Fruit fly (Drosophila melanogaster) whole organism, embryonic: ENCODE measurements around the gene Plc21C.

ENCODE experiments used
- Atf6 ChIP-seq: fragments of 200-800 bp; sonication (Bioruptor generic); IDR thresholded peaks from 2 replicates; pipeline ENCODE4 v1.3.6; 2022; ENCODE audit warnings: missing biosample characterization, missing genetic modification characterization
- B-H1 ChIP-seq: fragments of 200-800 bp; sonication (Bioruptor generic); IDR thresholded peaks from 3 replicates; pipeline ENCODE4 v1.3.6; 2022; ENCODE audit warnings: missing biosample characterization, missing genetic modification characterization
- CG10321 ChIP-seq: fragments of 200-800 bp; sonication (Bioruptor generic); IDR thresholded peaks from 2 replicates; pipeline ENCODE4 v1.3.6; 2022; ENCODE audit warnings: missing biosample characterization, missing genetic modification characterization
- CG11247 ChIP-seq: fragments of 200-800 bp; sonication (Bioruptor generic); IDR thresholded peaks from 2 replicates; pipeline ENCODE4 v1.3.6; 2022; ENCODE audit warnings: missing biosample characterization, missing genetic modification characterization
- CG11456 ChIP-seq: fragments of 200-800 bp; sonication (Bioruptor generic); IDR thresholded peaks from 3 replicates; pipeline ENCODE4 v1.3.6; 2022; ENCODE audit warnings: missing biosample characterization, missing genetic modification characterization
- CG11504 ChIP-seq: fragments of 200-800 bp; sonication (Bioruptor generic); optimal IDR thresholded peaks from 3 replicates; lab custom pipeline; 2019; ENCODE audit warnings: missing biosample characterization, mild to moderate bottlenecking, missing genetic modification characterization, moderate library complexity
- CG11723 ChIP-seq: fragments of 200-800 bp; sonication (Bioruptor generic); optimal IDR thresholded peaks from 2 replicates; lab custom pipeline; 2017; ENCODE audit warnings: missing biosample characterization, mild to moderate bottlenecking, missing genetic modification characterization
- CG12104 ChIP-seq: fragments of 200-800 bp; sonication (Bioruptor generic); optimal IDR thresholded peaks from 3 replicates; lab custom pipeline; 2016; ENCODE audit warnings: missing biosample characterization, missing genetic modification characterization
- CG12744 ChIP-seq: fragments of 200-800 bp; sonication (Bioruptor generic); optimal IDR thresholded peaks from 2 replicates; lab custom pipeline; 2016; ENCODE audit warnings: missing biosample characterization, missing genetic modification characterization
- CG12942 ChIP-seq: fragments of 200-800 bp; sonication (Bioruptor generic); optimal IDR thresholded peaks from 3 replicates; lab custom pipeline; 2016; ENCODE audit warnings: missing biosample characterization, missing genetic modification characterization
- CG15011 ChIP-seq: fragments of 200-800 bp; sonication (Bioruptor generic); optimal IDR thresholded peaks from 3 replicates; lab custom pipeline; 2018; ENCODE audit warnings: missing biosample characterization, mild to moderate bottlenecking, missing genetic modification characterization
- CG17361 ChIP-seq: fragments of 200-800 bp; sonication (Bioruptor generic); IDR thresholded peaks from 3 replicates; pipeline ENCODE4 v1.3.6; 2022; ENCODE audit warnings: missing biosample characterization, missing genetic modification characterization
- CG2116 ChIP-seq: fragments of 200-800 bp; sonication (Bioruptor generic); optimal IDR thresholded peaks from 3 replicates; lab custom pipeline; 2018; ENCODE audit warnings: missing biosample characterization, mild to moderate bottlenecking, missing genetic modification characterization
- CG33557 ChIP-seq: fragments of 200-800 bp; sonication (Bioruptor generic); optimal IDR thresholded peaks from 2 replicates; lab custom pipeline; 2019; ENCODE audit warnings: missing biosample characterization, mild to moderate bottlenecking, missing genetic modification characterization, moderate library complexity
- CG34224 ChIP-seq: fragments of 200-800 bp; sonication (Bioruptor generic); IDR thresholded peaks from 3 replicates; pipeline ENCODE4 v1.3.6; 2022; ENCODE audit warnings: missing biosample characterization, missing genetic modification characterization; ENCODE audit not compliant: partially characterized antibody
- CG4707 ChIP-seq: fragments of 200-800 bp; sonication (Bioruptor generic); optimal IDR thresholded peaks from 2 replicates; lab custom pipeline; 2018; ENCODE audit warnings: missing biosample characterization, mild to moderate bottlenecking, missing genetic modification characterization, moderate library complexity
- CG6272 ChIP-seq: fragments of 200-800 bp; sonication (Bioruptor generic); IDR thresholded peaks from 2 replicates; pipeline ENCODE4 v1.3.6; 2022; ENCODE audit warnings: missing biosample characterization, missing genetic modification characterization
- CG6791 ChIP-seq: fragments of 200-800 bp; sonication (Bioruptor generic); IDR thresholded peaks from 3 replicates; pipeline ENCODE4 v1.3.6; 2022; ENCODE audit warnings: missing biosample characterization, missing genetic modification characterization; ENCODE audit not compliant: partially characterized antibody
- Camta ChIP-seq: fragments of 200-800 bp; sonication (Bioruptor generic); optimal IDR thresholded peaks from 2 replicates; lab custom pipeline; 2016; ENCODE audit warnings: missing biosample characterization, missing genetic modification characterization
- D ChIP-seq, 2 experiments: fragments of 200-800 bp in 1 of 2; fragments of >200 bp in 1 of 2; sonication (Bioruptor generic) in 1 of 2; optimal IDR thresholded peaks; 2 replicates in 1 of 2; 3 replicates in 1 of 2; lab custom pipeline; 2017; ENCODE audit warnings: mild to moderate bottlenecking in 1 of 2, missing biosample characterization in 1 of 2, missing genetic modification characterization in 1 of 2, missing genetic modification reagents in 1 of 2
- Fer1 ChIP-seq: fragments of 200-800 bp; sonication (Bioruptor generic); optimal IDR thresholded peaks from 2 replicates; lab custom pipeline; 2017; ENCODE audit warnings: missing biosample characterization, mild to moderate bottlenecking, missing genetic modification characterization
- HLH54F ChIP-seq: fragments of 200-800 bp; sonication (Bioruptor generic); optimal IDR thresholded peaks from 3 replicates; lab custom pipeline; 2016; ENCODE audit warnings: missing biosample characterization, missing genetic modification characterization
- Hand ChIP-seq: fragments of 200-800 bp; sonication (Bioruptor generic); optimal IDR thresholded peaks from 2 replicates; lab custom pipeline; 2017; ENCODE audit warnings: mild to moderate bottlenecking, missing biosample characterization, missing genetic modification reagents, missing genetic modification characterization
- Hmx ChIP-seq: fragments of 200-800 bp; sonication (Bioruptor generic); optimal IDR thresholded peaks from 2 replicates; lab custom pipeline; 2016; ENCODE audit warnings: missing biosample characterization, missing genetic modification characterization
- Max ChIP-seq: fragments of 200-800 bp; sonication (Bioruptor generic); optimal IDR thresholded peaks from 2 replicates; lab custom pipeline; 2016; ENCODE audit warnings: missing biosample characterization, mild to moderate bottlenecking, missing genetic modification characterization
- NC2β ChIP-seq: fragments of 200-800 bp; sonication (Bioruptor generic); optimal IDR thresholded peaks from 2 replicates; lab custom pipeline; 2016; ENCODE audit warnings: missing biosample characterization, missing genetic modification characterization
- Sin3A ChIP-seq: fragments of >200 bp; optimal IDR thresholded peaks from 2 replicates; lab custom pipeline; 2018
- Sox102F ChIP-seq: fragments of 200-800 bp; sonication (Bioruptor generic); optimal IDR thresholded peaks from 2 replicates; lab custom pipeline; 2018; ENCODE audit warnings: missing biosample characterization, mild to moderate bottlenecking, missing genetic modification characterization, moderate library complexity
- ab ChIP-seq: fragments of 200-800 bp; sonication (Bioruptor generic); optimal IDR thresholded peaks from 2 replicates; lab custom pipeline; 2016; ENCODE audit warnings: missing biosample characterization, missing genetic modification characterization
- aop ChIP-seq: fragments of 200-800 bp; sonication (Bioruptor generic); IDR thresholded peaks from 2 replicates; pipeline ENCODE4 v1.3.6; 2022; ENCODE audit warnings: missing biosample characterization, missing genetic modification characterization
- bbx ChIP-seq: fragments of 200-800 bp; sonication (Bioruptor generic); IDR thresholded peaks from 2 replicates; pipeline ENCODE4 v1.3.6; 2022; ENCODE audit warnings: missing biosample characterization, missing genetic modification characterization; ENCODE audit not compliant: partially characterized antibody
- bigmax ChIP-seq: fragments of 200-800 bp; sonication (Bioruptor generic); optimal IDR thresholded peaks from 2 replicates; lab custom pipeline; 2018; ENCODE audit warnings: missing biosample characterization, mild to moderate bottlenecking, missing genetic modification characterization
- caup ChIP-seq: fragments of 200-800 bp; sonication (Bioruptor generic); optimal IDR thresholded peaks from 3 replicates; lab custom pipeline; 2017; ENCODE audit warnings: missing biosample characterization, mild to moderate bottlenecking, missing genetic modification characterization, moderate library complexity; ENCODE audit not compliant: severe bottlenecking
- crp ChIP-seq, 2 experiments: fragments of 200-800 bp; sonication (Bioruptor generic); optimal IDR thresholded peaks; 2 replicates in 1 of 2; 3 replicates in 1 of 2; lab custom pipeline; 2017; ENCODE audit warnings: missing biosample characterization in 2 of 2, missing genetic modification characterization in 2 of 2, mild to moderate bottlenecking in 1 of 2, moderate library complexity in 1 of 2
- danr ChIP-seq: fragments of 200-800 bp; sonication (Bioruptor generic); IDR thresholded peaks from 2 replicates; pipeline ENCODE4 v1.3.6; 2022; ENCODE audit warnings: missing biosample characterization, missing genetic modification characterization
- eyg ChIP-seq: fragments of 200-800 bp; sonication (Bioruptor generic); optimal IDR thresholded peaks from 3 replicates; lab custom pipeline; 2016; ENCODE audit warnings: missing biosample characterization, missing genetic modification characterization
- grau ChIP-seq: fragments of 200-800 bp; optimal IDR thresholded peaks from 3 replicates; lab custom pipeline; 2019; ENCODE audit warnings: missing biosample characterization, mild to moderate bottlenecking, missing genetic modification characterization, moderate library complexity
- hkb ChIP-seq, 2 experiments: fragments of 200-800 bp in 1 of 2; fragments of >200 bp in 1 of 2; sonication (Bioruptor generic) in 1 of 2; IDR thresholded peaks in 1 of 2; optimal IDR thresholded peaks in 1 of 2; 2 replicates each; pipeline versions ENCODE4 v1.3.6 to Lab custom; 2017 to 2022; ENCODE audit warnings: missing biosample characterization in 1 of 2, missing genetic modification characterization in 1 of 2
- lmd ChIP-seq: fragments of 200-800 bp; sonication (Bioruptor generic); IDR thresholded peaks from 2 replicates; pipeline ENCODE4 v1.3.6; 2022; ENCODE audit warnings: missing biosample characterization, missing genetic modification characterization
- mam ChIP-seq: fragments of 200-800 bp; sonication (Bioruptor generic); optimal IDR thresholded peaks from 3 replicates; lab custom pipeline; 2016; ENCODE audit warnings: missing biosample characterization, missing genetic modification characterization
- pan ChIP-seq, 4 experiments: fragments of >200 bp in 3 of 4; fragments of 200-800 bp in 1 of 4; sonication (Bioruptor generic) in 1 of 4; optimal IDR thresholded peaks in 3 of 4; IDR thresholded peaks in 1 of 4; 2 replicates each; pipeline versions ENCODE4 v1.3.6 to Lab custom; 2017 to 2022; ENCODE audit warnings: missing biosample characterization in 2 of 4, missing genetic modification characterization in 2 of 4, mixed read lengths in 1 of 4
- phol ChIP-seq: fragments of 200-800 bp; sonication (Bioruptor generic); optimal IDR thresholded peaks from 3 replicates; lab custom pipeline; 2018; ENCODE audit warnings: missing biosample characterization, mild to moderate bottlenecking, missing genetic modification characterization, moderate library complexity
- salm ChIP-seq: fragments of 200-800 bp; sonication (Bioruptor generic); optimal IDR thresholded peaks from 2 replicates; lab custom pipeline; 2018; ENCODE audit warnings: missing biosample characterization, mild to moderate bottlenecking, missing genetic modification characterization
- sens ChIP-seq: fragments of 200-800 bp; sonication (Bioruptor generic); peaks from one replicate; lab custom pipeline; 2016; ENCODE audit warnings: missing biosample characterization, missing genetic modification characterization
- sna ChIP-seq: fragments of 200-800 bp; sonication (Bioruptor generic); IDR thresholded peaks from 2 replicates; pipeline ENCODE4 v1.3.6; 2022; ENCODE audit warnings: missing biosample characterization, missing genetic modification characterization; ENCODE audit not compliant: partially characterized antibody
- tin ChIP-seq: fragments of 200-800 bp; sonication (Bioruptor generic); optimal IDR thresholded peaks from 3 replicates; lab custom pipeline; 2016; ENCODE audit warnings: missing biosample characterization, missing genetic modification characterization
- tna ChIP-seq: fragments of 200-800 bp; sonication (Bioruptor generic); IDR thresholded peaks from 2 replicates; pipeline ENCODE4 v1.3.6; 2022; ENCODE audit warnings: missing biosample characterization, missing genetic modification characterization; ENCODE audit not compliant: partially characterized antibody
- ttk ChIP-seq: fragments of 200-800 bp; sonication (Bioruptor generic); IDR thresholded peaks from 2 replicates; pipeline ENCODE4 v2.1.2; 2022; ENCODE audit warnings: missing biosample characterization, missing genetic modification characterization
- vnd ChIP-seq: fragments of 200-800 bp; sonication (Bioruptor generic); IDR thresholded peaks from 3 replicates; pipeline ENCODE4 v1.3.6; 2022; ENCODE audit warnings: missing biosample characterization, missing genetic modification characterization; ENCODE audit not compliant: partially characterized antibody
- vvl ChIP-seq: fragments of 200-800 bp; sonication (Bioruptor generic); IDR thresholded peaks from 2 replicates; pipeline ENCODE4 v1.3.6; 2022; ENCODE audit warnings: missing biosample characterization, missing genetic modification characterization

Plc21C gene

dm6 chr2L:271553-271952 lies 34.2 kb upstream of the Plc21C start, which contains the start of gene Dus1 (continued):
- no peak for TF ChIP-seq Hand (GFP tag; lab: Kevin White, UChicago)
- peak; percentile 84 for TF ChIP-seq CG34224
- no peak for TF ChIP-seq aop (GFP tag; lab: Robert Waterston, UW)
- TF ChIP-seq CG17361 (GFP tag; lab: Robert Waterston, UW): 0 out of 3 replicates have a peak, but pooled peaks have one; percentile 15
- TF ChIP-seq crp (GFP tag; optimal IDR thresholded peaks at IDR 0.05; lab: Kevin White, UChicago): peak; percentile 35 to 90
- no peak for TF ChIP-seq NC2β
- no peak for TF ChIP-seq Sox102F (GFP tag; lab: Kevin White, UChicago)
- TF ChIP-seq lmd (GFP tag; lab: Robert Waterston, UW): no peak
- peak; percentile 92 for TF ChIP-seq CG2116 (GFP tag; lab: Kevin White, UChicago)
- TF ChIP-seq eyg (GFP tag; lab: Kevin White, UChicago): no peak
- no peak for TF ChIP-seq CG11456 (GFP tag; lab: Robert Waterston, UW)
- no peak for TF ChIP-seq pan (optimal IDR thresholded peaks at IDR 0.05; lab: Kevin White, UChicago)
- TF ChIP-seq pan (GFP tag; optimal IDR thresholded peaks at IDR 0.05 in 1 of 2, IDR thresholded peaks at IDR 0.05 in 1 of 2): no peak
- TF ChIP-seq CG6272: no peak
- TF ChIP-seq ttk: no peak
- peak; percentile 77 for TF ChIP-seq bbx (GFP tag; lab: Robert Waterston, UW)
- peak; percentile 48 for TF ChIP-seq Fer1 (GFP tag; lab: Kevin White, UChicago)
- TF ChIP-seq grau: peak; percentile 7
- TF ChIP-seq CG11504 (tag; lab: Kevin White, UChicago): peak; percentile 20
- no peak for TF ChIP-seq CG12104
- no peak for TF ChIP-seq CG11723 (GFP tag; lab: Kevin White, UChicago)
- TF ChIP-seq sna (GFP tag; lab: Robert Waterston, UW): 0 out of 2 replicates have a peak, but pooled peaks have one; percentile 55
- TF ChIP-seq tin: no peak
- TF ChIP-seq Sin3A (lab: Kevin White, UChicago): peak; percentile 9
- no peak for TF ChIP-seq D (optimal IDR thresholded peaks at IDR 0.05; lab: Kevin White, UChicago)
- no peak for TF ChIP-seq D (GFP tag; optimal IDR thresholded peaks at IDR 0.05; lab: Kevin White, UChicago)
- TF ChIP-seq caup (GFP tag; lab: Kevin White, UChicago): no peak
- TF ChIP-seq Camta (GFP tag; lab: Kevin White, UChicago): no peak
- TF ChIP-seq vnd (GFP tag; lab: Robert Waterston, UW): peak; percentile 50; the same call in 2 of the 3 replicates
- no peak for TF ChIP-seq hkb (optimal IDR thresholded peaks at IDR 0.05; lab: Kevin White, UChicago)
- no peak for TF ChIP-seq hkb (GFP tag; IDR thresholded peaks at IDR 0.05; lab: Robert Waterston, UW)
- TF ChIP-seq sens (GFP tag; lab: Kevin White, UChicago): peak; percentile 38
- no peak for TF ChIP-seq CG4707 (GFP tag; lab: Kevin White, UChicago)
- no peak for TF ChIP-seq ab (GFP tag; lab: Kevin White, UChicago)
- no peak for TF ChIP-seq HLH54F (GFP tag; lab: Kevin White, UChicago)
- no peak for TF ChIP-seq CG12942 (GFP tag; lab: Kevin White, UChicago)
- peak; percentile 77 for TF ChIP-seq CG6791 (GFP tag; lab: Robert Waterston, UW)
- TF ChIP-seq Hmx: no peak
- TF ChIP-seq Max (GFP tag; lab: Kevin White, UChicago): no peak
- TF ChIP-seq danr (GFP tag; lab: Robert Waterston, UW): no peak
- TF ChIP-seq vvl: peak; percentile 75
- TF ChIP-seq tna (GFP tag; lab: Robert Waterston, UW): no peak
- no peak for TF ChIP-seq bigmax (GFP tag; lab: Kevin White, UChicago)
- peak; percentile 18 for TF ChIP-seq phol
- no peak for TF ChIP-seq mam (GFP tag; lab: Kevin White, UChicago)
- TF ChIP-seq CG15011 (GFP tag; lab: Kevin White, UChicago): no peak
- no peak for TF ChIP-seq CG33557 (GFP tag; lab: Kevin White, UChicago)
- TF ChIP-seq salm: no peak
- TF ChIP-seq CG10321: no peak
- no peak for TF ChIP-seq Atf6
- no peak for TF ChIP-seq CG11247 (GFP tag; lab: Robert Waterston, UW)
- TF ChIP-seq CG12744: no peak
- no peak for TF ChIP-seq B-H1 (GFP tag; lab: Robert Waterston, UW)
